Fruit fly (Drosophila melanogaster): ENCODE measurements around the gene Nrx-1.

The Nrx-1 gene

dm6 chr3R:22461673-22462585 is 6.4 kb upstream of the Nrx-1 start, which contains the start of the genes Rpn7 and AP-2mu (continued):
- peak; percentile 9 for TF ChIP-seq Nf-YC (tag; optimal IDR thresholded peaks at IDR 0.05)
- TF ChIP-seq ara (GFP tag; IDR thresholded peaks at IDR 0.05): no peak
- peak; percentile 39 for TF ChIP-seq Max (GFP tag; optimal IDR thresholded peaks at IDR 0.05)
- TF ChIP-seq salm (tag; optimal IDR thresholded peaks at IDR 0.05): no peak
- no peak for TF ChIP-seq CG3838 (GFP tag; optimal IDR thresholded peaks at IDR 0.05)
- TF ChIP-seq pros (GFP tag; optimal IDR thresholded peaks at IDR 0.05): no peak
- TF ChIP-seq vfl (GFP tag; optimal IDR thresholded peaks at IDR 0.05): no peak
- no peak for TF ChIP-seq dm (GFP tag; optimal IDR thresholded peaks at IDR 0.05)
- TF ChIP-seq pho (GFP tag; optimal IDR thresholded peaks at IDR 0.05): no peak
- no peak for TF ChIP-seq Aef1 (GFP tag; IDR thresholded peaks at IDR 0.05)
- TF ChIP-seq sim (GFP tag; IDR thresholded peaks at IDR 0.05): no peak
- TF ChIP-seq odd (GFP tag; optimal IDR thresholded peaks at IDR 0.05): no peak
- TF ChIP-seq CG17359 (tag; optimal IDR thresholded peaks at IDR 0.05): no peak
- no peak for TF ChIP-seq Spps (tag; optimal IDR thresholded peaks at IDR 0.05)
- no peak for TF ChIP-seq lmd (GFP tag; IDR thresholded peaks at IDR 0.05)
- no peak for TF ChIP-seq CG14050 (GFP tag; IDR thresholded peaks at IDR 0.05)
- peak; percentile 10 for TF ChIP-seq CG17186 (GFP tag; optimal IDR thresholded peaks at IDR 0.05)
- no peak for TF ChIP-seq CG13123 (GFP tag; optimal IDR thresholded peaks at IDR 0.05)
- no peak for TF ChIP-seq gsb (GFP tag; IDR thresholded peaks at IDR 0.05)
- TF ChIP-seq E2f1 (GFP tag; IDR thresholded peaks at IDR 0.05): no peak
- no peak for TF ChIP-seq CG10274 (GFP tag; optimal IDR thresholded peaks at IDR 0.05)
- peak; percentile 17 for TF ChIP-seq CG17829 (tag; optimal IDR thresholded peaks at IDR 0.05)
- no peak for TF ChIP-seq grau (tag; optimal IDR thresholded peaks at IDR 0.05)
- TF ChIP-seq CG8765 (GFP tag; IDR thresholded peaks at IDR 0.05): no peak
- TF ChIP-seq dati (GFP tag; IDR thresholded peaks at IDR 0.05): no peak
- peak; percentile 61 for TF ChIP-seq Dref (GFP tag; IDR thresholded peaks at IDR 0.05)
- TF ChIP-seq sug (tag; optimal IDR thresholded peaks at IDR 0.05): peak; percentile 18
- peak; percentile 72 for TF ChIP-seq YL-1 (GFP tag; optimal IDR thresholded peaks at IDR 0.05)
- TF ChIP-seq Sox102F (GFP tag; optimal IDR thresholded peaks at IDR 0.05): no peak
- no peak for TF ChIP-seq CG10209 (GFP tag; optimal IDR thresholded peaks at IDR 0.05)
- TF ChIP-seq BtbVII (GFP tag; optimal IDR thresholded peaks at IDR 0.05): no peak
- no peak for TF ChIP-seq wdn (GFP tag; IDR thresholded peaks at IDR 0.05)
- peak; percentile 96 for TF ChIP-seq CG1603 (tag; optimal IDR thresholded peaks at IDR 0.05)
- TF ChIP-seq Bteb2 (GFP tag; optimal IDR thresholded peaks at IDR 0.05): no peak
- no peak for TF ChIP-seq CG10565 (GFP tag; optimal IDR thresholded peaks at IDR 0.05)
- no peak for TF ChIP-seq CG4282 (GFP tag; optimal IDR thresholded peaks at IDR 0.05)
- no peak for TF ChIP-seq CG9437 (GFP tag; optimal IDR thresholded peaks at IDR 0.05)
- TF ChIP-seq trem (tag; optimal IDR thresholded peaks at IDR 0.05): peak; percentile 21
- no peak for TF ChIP-seq CG6683 (GFP tag; optimal IDR thresholded peaks at IDR 0.05)
- TF ChIP-seq ttk (GFP tag; IDR thresholded peaks at IDR 0.05): no peak
- TF ChIP-seq az2 (GFP tag; optimal IDR thresholded peaks at IDR 0.05): peak; percentile 23
- TF ChIP-seq CG12659 (GFP tag; optimal IDR thresholded peaks at IDR 0.05): peak; percentile 70
- no peak for TF ChIP-seq CG32767 (GFP tag; IDR thresholded peaks at IDR 0.05)
- peak; percentile 22 for TF ChIP-seq Hr3 (GFP tag; optimal IDR thresholded peaks at IDR 0.05)
- no peak for TF ChIP-seq crc (GFP tag; optimal IDR thresholded peaks at IDR 0.05)
- no peak for TF ChIP-seq Chrac-16 (GFP tag; optimal IDR thresholded peaks at IDR 0.05)
- peak; percentile 66; the same call in 2 of the 3 replicates for TF ChIP-seq CG17361 (GFP tag; IDR thresholded peaks at IDR 0.05)
- no peak for TF ChIP-seq dysf (GFP tag; IDR thresholded peaks at IDR 0.05)
- TF ChIP-seq CG33557 (GFP tag; optimal IDR thresholded peaks at IDR 0.05): no peak
- no peak for TF ChIP-seq CG3995 (GFP tag; optimal IDR thresholded peaks at IDR 0.05)
- peak; percentile 85 for TF ChIP-seq onecut (GFP tag; IDR thresholded peaks at IDR 0.05)

Measured in whole organism, embryonic.